Worm (Caenorhabditis elegans) whole organism, L1 larva: ENCODE measurements around the gene toca-1.

Source experiments
- aly-2 ChIP-seq: fragments of 150-350 bp; optimal IDR thresholded peaks from 2 replicates; lab custom pipeline; 2014; ENCODE audit warnings: missing biosample characterization, missing genetic modification characterization
- ces-1 ChIP-seq: fragments of 150-350 bp; optimal IDR thresholded peaks from 2 replicates; lab custom pipeline; 2014; ENCODE audit warnings: missing biosample characterization, missing genetic modification reagents, missing genetic modification characterization
- jun-1 ChIP-seq: fragments of 150-350 bp; optimal IDR thresholded peaks from 2 replicates; lab custom pipeline; 2014; ENCODE audit warnings: missing biosample characterization, missing genetic modification reagents, missing genetic modification characterization
- lsy-2 ChIP-seq, 2 experiments: fragments of 150-350 bp; optimal IDR thresholded peaks; 2 replicates each; lab custom pipeline; 2014; ENCODE audit warnings: missing biosample characterization in 2 of 2, missing genetic modification characterization in 2 of 2
- nhr-28 ChIP-seq: fragments of 150-350 bp; optimal IDR thresholded peaks from 2 replicates; lab custom pipeline; 2014; ENCODE audit warnings: missing biosample characterization, missing genetic modification characterization
- nhr-71 ChIP-seq: sonication (generic microtip); optimal IDR thresholded peaks from 2 replicates; lab custom pipeline; 2016; ENCODE audit warnings: mild to moderate bottlenecking, missing genetic modification characterization, moderate library complexity, missing compliant biosample characterization
- snpc-4 ChIP-seq: fragments of 150-350 bp; optimal IDR thresholded peaks from 2 replicates; lab custom pipeline; 2014; ENCODE audit warnings: missing biosample characterization, missing genetic modification characterization
- unc-62 ChIP-seq: fragments of 150-350 bp; optimal IDR thresholded peaks from 2 replicates; lab custom pipeline; 2014; ENCODE audit warnings: missing biosample characterization, missing genetic modification reagents, missing genetic modification characterization
- ztf-11 ChIP-seq, 2 experiments: sonication (generic microtip); optimal IDR thresholded peaks; 2 replicates each; lab custom pipeline; 2016 to 2017; ENCODE audit warnings: missing genetic modification characterization in 2 of 2, missing biosample characterization in 1 of 2, missing compliant biosample characterization in 1 of 2

- no peak for TF ChIP-seq ces-1
- TF ChIP-seq nhr-71 (tag; lab: Kevin White, UChicago), result no peak
- no peak for TF ChIP-seq jun-1 (tag; lab: Kevin White, UChicago)
- no peak for TF ChIP-seq aly-2 (tag; lab: Kevin White, UChicago)
- TF ChIP-seq lsy-2 (tag; optimal IDR thresholded peaks at IDR 0.05; lab: Kevin White, UChicago), result no peak
- TF ChIP-seq nhr-28 (tag; lab: Kevin White, UChicago), result no peak
- no peak for TF ChIP-seq ztf-11 (tag; optimal IDR thresholded peaks at IDR 0.05; lab: Kevin White, UChicago)
- no peak for TF ChIP-seq unc-62
- TF ChIP-seq snpc-4, result peak; percentile 84
Observed at ce11 chrX:1516574-1516973, 4.7 kb downstream of the toca-1 start.
